Worm (Caenorhabditis elegans): ENCODE measurements around the gene fbxb-77.

DNA sequence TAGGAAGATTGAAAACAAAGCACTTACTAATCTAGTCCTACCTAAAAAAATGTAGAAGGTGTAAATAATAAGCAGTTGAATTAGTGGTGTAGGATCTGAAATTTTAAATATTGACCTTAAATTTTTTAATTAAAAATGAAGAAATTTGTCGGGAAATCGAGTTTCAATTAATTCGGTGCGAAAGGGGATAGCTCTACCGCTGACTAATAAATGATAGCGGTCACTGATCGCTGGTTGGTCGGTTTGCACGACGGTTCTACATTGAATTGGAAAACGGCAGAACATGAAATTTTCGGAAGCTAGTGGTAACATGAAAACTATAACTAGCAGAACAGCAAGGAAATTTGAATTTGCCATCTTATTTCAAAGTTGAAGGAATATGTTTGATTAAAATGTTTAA lies 24.2 kb upstream of the fbxb-77 start, which contains the start of gene set-15:
- TF ChIP-seq unc-39 (tag; optimal IDR thresholded peaks at IDR 0.05) (no peak), jun-1 (tag; optimal IDR thresholded peaks at IDR 0.05) (no peak), snpc-4 (tag; optimal IDR thresholded peaks at IDR 0.05) (no peak), lir-3 (tag; optimal IDR thresholded peaks at IDR 0.05) (no peak), ceh-82 (tag; optimal IDR thresholded peaks at IDR 0.05) (no peak), fos-1 (tag; optimal IDR thresholded peaks at IDR 0.05) (no peak), ceh-20 (GFP tag; IDR thresholded peaks at IDR 0.05) (no peak), R02D3.7 (tag; optimal IDR thresholded peaks at IDR 0.05) (no peak), dmd-8 (GFP tag; IDR thresholded peaks at IDR 0.05) (no peak), daf-19 (GFP tag; conservative IDR thresholded peaks at IDR 0.05) (no peak), nhr-28 (tag; optimal IDR thresholded peaks at IDR 0.05) (no peak), unc-130 (GFP tag; optimal IDR thresholded peaks at IDR 0.05) (no peak), lin-13 (GFP tag; optimal IDR thresholded peaks at IDR 0.05) (no peak)
